Worm (Caenorhabditis elegans): Measurements from ENCODE around the gene Y116A8B.4.

Y116A8B.4 gene

ce11 chrIV:17245200-17245599, 21.6 kb downstream of the Y116A8B.4 start, which contains the start of gene ZK550.2 (continued):
- TF ChIP-seq hrde-1 (tag; optimal IDR thresholded peaks at IDR 0.05; ENCODE audit: borderline replicate concordance), result no peak
- no peak for TF ChIP-seq F10E7.11 (tag; optimal IDR thresholded peaks at IDR 0.05)
- no peak for TF ChIP-seq F57A8.1 (GFP tag; optimal IDR thresholded peaks at IDR 0.05)
- TF ChIP-seq Y53G8AR.9 (GFP tag; conservative IDR thresholded peaks at IDR 0.05), result no peak
- TF ChIP-seq chd-7 (tag; optimal IDR thresholded peaks at IDR 0.05), result no peak
- TF ChIP-seq Y56A3A.18 (GFP tag; IDR thresholded peaks at IDR 0.05), result 0 out of 2 replicates have a peak, but pooled peaks have one; percentile 78
- TF ChIP-seq F49E8.2 (tag; optimal IDR thresholded peaks at IDR 0.05; ENCODE audit: insufficient read depth), result no peak
- TF ChIP-seq egl-18 (GFP tag; IDR thresholded peaks at IDR 0.05), result no peak
- TF ChIP-seq B0261.1 (tag; optimal IDR thresholded peaks at IDR 0.05), result no peak
- peak; percentile 45 for TF ChIP-seq atf-7 (tag; optimal IDR thresholded peaks at IDR 0.05)
- TF ChIP-seq efl-1 (GFP tag; optimal IDR thresholded peaks at IDR 0.05), result no peak
- TF ChIP-seq snpc-1.3 (tag; optimal IDR thresholded peaks at IDR 0.05; ENCODE audit: insufficient read depth), result no peak
- TF ChIP-seq tlf-1 (GFP tag; optimal IDR thresholded peaks at IDR 0.05), result no peak
- no peak for TF ChIP-seq ztf-25 (GFP tag; IDR thresholded peaks at IDR 0.05)
- no peak for TF ChIP-seq cebp-1 (GFP tag; IDR thresholded peaks at IDR 0.05)
- TF ChIP-seq cebp-1 (tag; optimal IDR thresholded peaks at IDR 0.05), result no peak
- TF ChIP-seq F39B2.1 (GFP tag; IDR thresholded peaks at IDR 0.05), result no peak
- no peak for TF ChIP-seq F52B5.7 (tag; optimal IDR thresholded peaks at IDR 0.05)
- no peak for TF ChIP-seq let-526 (GFP tag; IDR thresholded peaks at IDR 0.05)

- TF ChIP-seq attf-6 (GFP tag; IDR thresholded peaks at IDR 0.05) (no peak), nhr-27 (tag; optimal IDR thresholded peaks at IDR 0.05) (no peak), D2030.7 (GFP tag; IDR thresholded peaks at IDR 0.05) (no peak), ceh-27 (GFP tag; optimal IDR thresholded peaks at IDR 0.05) (no peak), sdz-38 (tag; optimal IDR thresholded peaks at IDR 0.05) (no peak), lsl-1 (GFP tag; optimal IDR thresholded peaks at IDR 0.05) (no peak), ccch-3 (GFP tag; optimal IDR thresholded peaks at IDR 0.05) (no peak), cebp-2 (GFP tag; IDR thresholded peaks at IDR 0.05) (no peak), sptf-2 (GFP tag; optimal IDR thresholded peaks at IDR 0.05) (no peak), F39B2.1 (GFP tag; IDR thresholded peaks at IDR 0.05) (no peak), Y67H2A.10 (GFP tag; conservative IDR thresholded peaks at IDR 0.05) (no peak), F10E7.11 (tag; optimal IDR thresholded peaks at IDR 0.05) (no peak)
Observed at ce11 chrIV:17247184-17247583, 23.6 kb downstream of the Y116A8B.4 start.

ce11 chrIV:17248538-17248937, 25.0 kb downstream of the Y116A8B.4 start:
- TF ChIP-seq lin-40 (tag; optimal IDR thresholded peaks at IDR 0.05) (no peak), akir-1 (GFP tag; optimal IDR thresholded peaks at IDR 0.05) (no peak), bed-1 (GFP tag; IDR thresholded peaks at IDR 0.05) (no peak), rpc-1 (optimal IDR thresholded peaks at IDR 0.05) (no peak), rpc-1 (tag; optimal IDR thresholded peaks at IDR 0.05) (no peak), sdz-38 (tag; optimal IDR thresholded peaks at IDR 0.05) (no peak), rcor-1 (GFP tag; IDR thresholded peaks at IDR 0.05) (no peak), ceh-79 (tag; optimal IDR thresholded peaks at IDR 0.05) (no peak), K11D2.4 (GFP tag; IDR thresholded peaks at IDR 0.05) (no peak), dpff-1 (tag; optimal IDR thresholded peaks at IDR 0.05) (no peak)

Measured in whole organism, young adult.